Fruit fly (Drosophila melanogaster): Measurements from ENCODE around the gene CG10749.

CG10749 gene

DNA sequence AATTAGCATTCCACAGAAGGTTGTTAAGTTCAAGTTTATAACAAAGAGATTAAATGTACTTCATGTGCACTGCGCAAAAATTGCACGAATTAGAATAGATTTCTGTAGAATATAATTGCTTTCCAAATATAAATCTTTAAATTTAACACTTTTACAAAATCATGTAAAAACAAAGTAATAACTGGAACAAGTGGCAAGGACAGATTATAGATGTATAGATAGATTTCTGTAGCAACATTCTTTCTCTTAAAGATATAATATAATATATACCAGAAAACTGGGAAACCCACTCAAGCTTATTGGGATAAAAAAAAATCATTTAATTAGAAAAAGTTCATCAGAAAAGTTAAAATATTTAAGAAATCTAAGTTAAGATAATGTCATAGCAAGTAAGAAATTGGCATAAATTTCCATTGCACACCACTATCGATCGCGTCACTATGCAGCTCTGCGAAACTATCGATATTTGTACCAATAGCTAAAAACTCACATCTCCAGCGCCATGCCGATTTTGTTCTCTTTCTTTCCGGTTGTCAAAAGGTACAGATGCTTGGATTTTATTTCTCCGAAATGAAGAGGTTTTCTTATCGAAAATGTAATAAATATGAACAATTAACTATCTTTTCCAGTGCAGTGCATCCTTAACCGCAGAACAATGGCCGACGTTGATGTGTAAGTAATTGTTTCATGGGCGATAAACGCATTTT, 50.7 kb downstream of the CG10749 start, which contains the start of gene RpS12 (continued):
- TF ChIP-seq oc (tag; optimal IDR thresholded peaks at IDR 0.05) (peak; percentile 20), CG14860 (GFP tag; IDR thresholded peaks at IDR 0.05; ENCODE audit: partially characterized antibody) (peak; percentile 49), crol (GFP tag; IDR thresholded peaks at IDR 0.05) (no peak), CG6765 (GFP tag; optimal IDR thresholded peaks at IDR 0.05) (peak; percentile 86), GATAe (GFP tag; conservative IDR thresholded peaks at IDR 0.05) (no peak), CG1602 (GFP tag; optimal IDR thresholded peaks at IDR 0.05) (peak; percentile 66), Meics (GFP tag; optimal IDR thresholded peaks at IDR 0.05) (peak; percentile 89), CG10462 (GFP tag; optimal IDR thresholded peaks at IDR 0.05) (peak; percentile 53), ham (GFP tag; IDR thresholded peaks at IDR 0.05) (peak; percentile 17; the same call in 1 of the 2 replicates), Dfd (GFP tag; optimal IDR thresholded peaks at IDR 0.05) (no peak), CG7928 (GFP tag; optimal IDR thresholded peaks at IDR 0.05) (peak; percentile 51), z (GFP tag; IDR thresholded peaks at IDR 0.05) (no peak), pros (GFP tag; optimal IDR thresholded peaks at IDR 0.05) (no peak), repo (GFP tag; optimal IDR thresholded peaks at IDR 0.05) (peak; percentile 72), bab2 (GFP tag; optimal IDR thresholded peaks at IDR 0.05) (peak; percentile 72), cas (GFP tag; IDR thresholded peaks at IDR 0.05) (peak; percentile 79), Taf1 (GFP tag; IDR thresholded peaks at IDR 0.05) (peak; percentile 43), bsh (GFP tag; optimal IDR thresholded peaks at IDR 0.05) (peak; percentile 43 to 54), p53 (GFP tag; optimal IDR thresholded peaks at IDR 0.05) (peak; percentile 64), lov (optimal IDR thresholded peaks at IDR 0.05) (no peak), lov (GFP tag; IDR thresholded peaks at IDR 0.05) (peak; percentile 88), Opbp (GFP tag; IDR thresholded peaks at IDR 0.05; ENCODE audit: partially characterized antibody) (peak; percentile 90), br (optimal IDR thresholded peaks at IDR 0.05) (no peak), Oli (tag; optimal IDR thresholded peaks at IDR 0.05) (peak; percentile 60), CG34376 (GFP tag; optimal IDR thresholded peaks at IDR 0.05) (peak; percentile 88), CG8359 (GFP tag; optimal IDR thresholded peaks at IDR 0.05; ENCODE audit: borderline replicate concordance) (peak; percentile 55), ap (GFP tag; IDR thresholded peaks at IDR 0.05) (peak; percentile 68), Atf-2 (GFP tag; optimal IDR thresholded peaks at IDR 0.05) (peak; percentile 65), Sin3A (optimal IDR thresholded peaks at IDR 0.05) (no peak), CoRest (tag; optimal IDR thresholded peaks at IDR 0.05) (peak; percentile 71), BEAF-32 (GFP tag; optimal IDR thresholded peaks at IDR 0.05) (peak; percentile 86), CG10654 (GFP tag; optimal IDR thresholded peaks at IDR 0.05) (peak; percentile 80), CG18476 (GFP tag; optimal IDR thresholded peaks at IDR 0.05) (no peak), sug (tag; optimal IDR thresholded peaks at IDR 0.05) (peak; percentile 53), CG8765 (GFP tag; IDR thresholded peaks at IDR 0.05) (no peak), Hsf (GFP tag; optimal IDR thresholded peaks at IDR 0.05) (peak; percentile 85), Neu2 (GFP tag; optimal IDR thresholded peaks at IDR 0.05; ENCODE audit: borderline replicate concordance) (peak; percentile 21), CG2889 (GFP tag; IDR thresholded peaks at IDR 0.05) (0 out of 3 replicates have a peak, but pooled peaks have one; percentile 39), Xbp1 (GFP tag; optimal IDR thresholded peaks at IDR 0.05) (peak; percentile 79), HLH54F (GFP tag; optimal IDR thresholded peaks at IDR 0.05) (peak; percentile 73), lab (GFP tag; optimal IDR thresholded peaks at IDR 0.05) (peak; percentile 90), Dip2 (GFP tag; IDR thresholded peaks at IDR 0.05) (no peak), Rx (GFP tag; IDR thresholded peaks at IDR 0.05) (peak; percentile 63; the same call in 1 of the 2 replicates), scrt (GFP tag; optimal IDR thresholded peaks at IDR 0.05) (peak; percentile 72), ftz-f1 (GFP tag; optimal IDR thresholded peaks at IDR 0.05) (no peak), Blimp-1 (GFP tag; optimal IDR thresholded peaks at IDR 0.05) (no peak), nmo (GFP tag; optimal IDR thresholded peaks at IDR 0.05) (peak; percentile 56), shn (GFP tag; optimal IDR thresholded peaks at IDR 0.05) (peak; percentile 83), CG6272 (GFP tag; IDR thresholded peaks at IDR 0.05) (peak; percentile 71), sisA (GFP tag; IDR thresholded peaks at IDR 0.05) (peak; percentile 58)
